Worm (Caenorhabditis elegans): ENCODE data around the gene R04B5.6.

ce11 chrV:10058748-10059147, 26.2 kb upstream of the R04B5.6 start:
- TF ChIP-seq egl-18 (GFP tag; IDR thresholded peaks at IDR 0.05), result no peak
- TF ChIP-seq ama-1 (optimal IDR thresholded peaks at IDR 0.05), result no peak
- no peak for TF ChIP-seq ama-1 (GFP tag; optimal IDR thresholded peaks at IDR 0.05)
- TF ChIP-seq cebp-2 (GFP tag; IDR thresholded peaks at IDR 0.05), result no peak
- TF ChIP-seq fkh-3 (tag; optimal IDR thresholded peaks at IDR 0.05), result no peak
- no peak for TF ChIP-seq lin-26 (GFP tag; IDR thresholded peaks at IDR 0.05)
- TF ChIP-seq Y79H2A.3 (GFP tag; conservative IDR thresholded peaks at IDR 0.05), result no peak
- no peak for TF ChIP-seq tbp1 (GFP tag; optimal IDR thresholded peaks at IDR 0.05)
- TF ChIP-seq unc-130 (GFP tag; optimal IDR thresholded peaks at IDR 0.05), result no peak
- TF ChIP-seq ztf-18 (tag; optimal IDR thresholded peaks at IDR 0.05), result no peak
- no peak for TF ChIP-seq Y95B8A.8 (GFP tag; IDR thresholded peaks at IDR 0.05)
- no peak for TF ChIP-seq die-1 (tag; optimal IDR thresholded peaks at IDR 0.05)
- TF ChIP-seq lsy-27 (tag; optimal IDR thresholded peaks at IDR 0.05; ENCODE audit: borderline replicate concordance, insufficient read depth), result no peak
- no peak for TF ChIP-seq hlh-26 (GFP tag; conservative IDR thresholded peaks at IDR 0.05)
- TF ChIP-seq zfh-2 (GFP tag; conservative IDR thresholded peaks at IDR 0.05), result no peak

Data from whole organism, young adult.